Worm (Caenorhabditis elegans): ENCODE results near the gene srh-122.

Gene srh-122

DNA sequence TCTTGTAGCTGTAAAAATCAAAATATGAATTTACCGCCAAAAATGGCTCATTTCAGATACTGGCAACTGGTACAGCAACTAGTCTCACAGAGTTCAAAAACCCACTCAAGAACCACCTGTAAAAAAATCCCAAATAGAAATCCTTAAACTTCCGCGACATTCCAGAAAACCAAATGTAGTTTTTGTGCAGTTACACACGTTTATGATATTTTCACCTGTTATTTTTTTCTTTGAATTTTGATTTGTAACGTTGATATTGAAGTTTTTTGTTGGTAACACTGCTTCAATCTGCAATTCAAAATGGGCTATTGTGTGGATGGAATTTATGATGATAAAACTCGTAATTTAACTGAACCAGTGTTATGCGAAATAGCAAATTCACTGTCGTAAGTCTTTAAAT lies 45.0 kb downstream of the srh-122 start, which contains the start of gene srw-113:
Gene srw-113 (plus strand): TSS at position 301 of the 400 bp plus-strand sequence.
- TF ChIP-seq ceh-18 (tag; optimal IDR thresholded peaks at IDR 0.05) = no peak
- TF ChIP-seq hlh-13 (GFP tag; optimal IDR thresholded peaks at IDR 0.05) = no peak
- no peak for TF ChIP-seq rnt-1 (tag; optimal IDR thresholded peaks at IDR 0.05)
- no peak for TF ChIP-seq ahr-1 (tag; optimal IDR thresholded peaks at IDR 0.05)
- no peak for TF ChIP-seq pros-1 (tag; optimal IDR thresholded peaks at IDR 0.05)
- no peak for TF ChIP-seq dmd-4 (tag; optimal IDR thresholded peaks at IDR 0.05; ENCODE audit: borderline replicate concordance)
- no peak for TF ChIP-seq che-1 (tag; optimal IDR thresholded peaks at IDR 0.05)
- no peak for TF ChIP-seq unc-3 (GFP tag; conservative IDR thresholded peaks at IDR 0.05)
- TF ChIP-seq unc-3 (tag; optimal IDR thresholded peaks at IDR 0.05) = no peak

DNA sequence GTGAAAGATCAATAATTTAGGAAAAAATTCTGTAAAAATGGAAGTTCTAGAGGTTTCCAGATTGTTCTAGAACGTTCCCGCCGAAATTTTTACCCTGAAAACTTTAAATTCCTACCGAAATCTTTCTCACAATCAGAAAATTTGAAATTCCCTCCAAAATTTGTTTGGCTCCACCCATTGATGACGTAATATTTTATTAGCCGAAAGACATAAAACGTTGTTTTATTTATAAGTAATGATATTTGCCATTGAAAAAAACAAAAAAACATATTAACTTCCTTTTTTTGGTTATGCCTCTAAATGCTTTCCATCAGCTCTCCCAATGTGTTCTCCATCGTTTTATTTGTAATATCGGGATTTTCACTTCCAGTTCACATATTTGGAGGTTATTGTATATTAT lies 47.5 kb downstream of the srh-122 start, which contains the start of gene srh-295:
Gene srh-295 (plus strand): TSS at position 301 of the 400 bp plus-strand sequence.
- TF ChIP-seq odd-2 (tag; optimal IDR thresholded peaks at IDR 0.05) (no peak), Y22D7AL.16 (tag; optimal IDR thresholded peaks at IDR 0.05) (no peak), fkh-6 (tag; optimal IDR thresholded peaks at IDR 0.05) (no peak), ceh-19 (GFP tag; optimal IDR thresholded peaks at IDR 0.05) (no peak), ahr-1 (tag; optimal IDR thresholded peaks at IDR 0.05) (no peak), eyg-1 (tag; optimal IDR thresholded peaks at IDR 0.05) (no peak), zip-5 (tag; optimal IDR thresholded peaks at IDR 0.05) (no peak), nhr-232 (tag; optimal IDR thresholded peaks at IDR 0.05) (no peak), ceh-9 (tag; optimal IDR thresholded peaks at IDR 0.05) (no peak), unc-55 (GFP tag; optimal IDR thresholded peaks at IDR 0.05) (no peak), dve-1 (tag; optimal IDR thresholded peaks at IDR 0.05) (no peak), unc-3 (GFP tag; conservative IDR thresholded peaks at IDR 0.05) (no peak), unc-3 (tag; optimal IDR thresholded peaks at IDR 0.05) (no peak), dmd-4 (tag; optimal IDR thresholded peaks at IDR 0.05; ENCODE audit: borderline replicate concordance) (no peak), K09A11.1 (tag; optimal IDR thresholded peaks at IDR 0.05; ENCODE audit: insufficient read depth) (no peak)

DNA sequence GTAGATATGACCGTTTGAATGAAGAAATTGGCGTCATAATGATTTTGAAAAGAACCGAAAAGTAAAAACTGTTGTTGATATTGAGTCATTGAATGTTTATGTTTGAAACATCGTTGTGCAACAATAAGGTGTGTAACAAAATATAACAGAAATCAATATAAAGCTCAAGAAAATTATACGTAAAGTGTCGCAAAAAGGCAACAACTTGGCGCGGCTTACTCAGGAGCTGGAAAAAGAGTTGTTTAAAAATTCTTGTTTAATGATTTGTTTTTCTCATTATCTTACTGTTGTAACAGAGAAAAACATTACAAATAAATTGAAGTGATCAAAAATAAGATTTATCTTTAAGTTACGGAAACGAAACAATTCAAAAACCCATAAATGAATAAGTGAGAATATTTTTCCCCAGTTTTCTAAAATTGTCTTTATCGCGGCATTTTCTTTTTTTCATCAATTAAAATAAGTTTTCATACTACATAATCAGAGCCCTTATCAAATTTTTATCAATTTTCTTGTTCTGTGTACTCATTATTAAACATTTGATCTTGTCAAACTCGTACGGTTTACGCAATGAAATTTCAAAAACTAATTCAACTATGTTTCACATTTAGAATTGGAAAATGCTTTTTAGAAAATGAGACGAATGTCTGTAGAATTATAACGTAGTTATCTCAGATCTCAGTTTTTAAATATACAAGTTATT lies 49.9 kb downstream of the srh-122 start, which contains the start of gene ZK1037.6:
Gene ZK1037.6 (minus strand): TSS at position 51 of the 703 bp plus-strand sequence.
- TF ChIP-seq ahr-1 (tag; optimal IDR thresholded peaks at IDR 0.05) = no peak
- no peak for TF ChIP-seq T23F11.4 (GFP tag; optimal IDR thresholded peaks at IDR 0.05)
- TF ChIP-seq elt-2 (tag; optimal IDR thresholded peaks at IDR 0.05) = no peak
- no peak for TF ChIP-seq che-1 (tag; optimal IDR thresholded peaks at IDR 0.05)
- TF ChIP-seq sox-4 (tag; optimal IDR thresholded peaks at IDR 0.05) = no peak
- no peak for TF ChIP-seq ref-2 (tag; optimal IDR thresholded peaks at IDR 0.05)
- no peak for TF ChIP-seq K09A11.1 (tag; optimal IDR thresholded peaks at IDR 0.05; ENCODE audit: insufficient read depth)
